Fruit fly (Drosophila melanogaster) whole organism, embryonic: ENCODE results near the gene Smu1.
A peak's percentile ranks its signal among the peaks of the same experiment; 100 is the strongest.

Source experiments
- ATbp ChIP-seq: fragments of 200-800 bp; sonication (Bioruptor generic); optimal IDR thresholded peaks from 2 replicates; lab custom pipeline; 2017; ENCODE audit warnings: missing biosample characterization, mild to moderate bottlenecking, missing genetic modification characterization, missing genetic modification reagents
- B-H1 ChIP-seq: fragments of 200-800 bp; sonication (Bioruptor generic); IDR thresholded peaks from 3 replicates; pipeline ENCODE4 v1.3.6; 2022; ENCODE audit warnings: missing biosample characterization, missing genetic modification characterization
- Blimp-1 ChIP-seq: fragments of 200-800 bp; sonication (Bioruptor generic); optimal IDR thresholded peaks from 3 replicates; lab custom pipeline; 2018; ENCODE audit warnings: missing biosample characterization, missing genetic modification characterization, mild to moderate bottlenecking, moderate library complexity, missing genetic modification reagents
- CG10979 ChIP-seq: fragments of 200-800 bp; sonication (Bioruptor generic); optimal IDR thresholded peaks from 2 replicates; lab custom pipeline; 2018; ENCODE audit warnings: missing biosample characterization, mild to moderate bottlenecking, missing genetic modification characterization, moderate library complexity
- CG11695 ChIP-seq: fragments of 200-800 bp; sonication (Bioruptor generic); IDR thresholded peaks from 3 replicates; pipeline ENCODE4 v1.3.6; 2022; ENCODE audit warnings: missing biosample characterization, missing genetic modification characterization
- CG12659 ChIP-seq: fragments of 200-800 bp; sonication (Bioruptor generic); optimal IDR thresholded peaks from 3 replicates; lab custom pipeline; 2017; ENCODE audit warnings: mild to moderate bottlenecking, missing biosample characterization, missing genetic modification reagents, missing genetic modification characterization
- CG12769 ChIP-seq: fragments of 200-800 bp; sonication (Bioruptor generic); optimal IDR thresholded peaks from 2 replicates; lab custom pipeline; 2019; ENCODE audit warnings: missing biosample characterization, mild to moderate bottlenecking, missing genetic modification characterization, moderate library complexity
- CG13424 ChIP-seq: fragments of 200-800 bp; sonication (Bioruptor generic); optimal IDR thresholded peaks from 2 replicates; lab custom pipeline; 2019; ENCODE audit warnings: missing biosample characterization, mild to moderate bottlenecking, missing genetic modification characterization, moderate library complexity
- CG1602 ChIP-seq: fragments of 200-800 bp; sonication (Bioruptor generic); optimal IDR thresholded peaks from 3 replicates; lab custom pipeline; 2016; ENCODE audit warnings: missing biosample characterization, missing genetic modification characterization
- CG17385 ChIP-seq: fragments of 200-800 bp; sonication (Bioruptor generic); optimal IDR thresholded peaks from 3 replicates; lab custom pipeline; 2018; ENCODE audit warnings: missing biosample characterization, mild to moderate bottlenecking, missing genetic modification characterization
- CG17829 ChIP-seq: fragments of 200-800 bp; optimal IDR thresholded peaks from 2 replicates; lab custom pipeline; 2019; ENCODE audit warnings: missing biosample characterization, mild to moderate bottlenecking, missing genetic modification characterization, moderate library complexity
- CG2678 ChIP-seq: fragments of 200-800 bp; sonication (Bioruptor generic); optimal IDR thresholded peaks from 3 replicates; lab custom pipeline; 2019; ENCODE audit warnings: missing biosample characterization, mild to moderate bottlenecking, missing genetic modification characterization, moderate library complexity
- CG3065 ChIP-seq: fragments of 200-800 bp; sonication (Bioruptor generic); optimal IDR thresholded peaks from 2 replicates; lab custom pipeline; 2016; ENCODE audit warnings: missing biosample characterization, missing genetic modification characterization
- CG3838 ChIP-seq: fragments of 200-800 bp; sonication (Bioruptor generic); optimal IDR thresholded peaks from 3 replicates; lab custom pipeline; 2016; ENCODE audit warnings: missing biosample characterization, missing genetic modification characterization
- CG4360 ChIP-seq: fragments of 200-800 bp; sonication (Bioruptor generic); IDR thresholded peaks from 2 replicates; pipeline ENCODE4 v1.3.6; 2022; ENCODE audit warnings: missing biosample characterization, missing genetic modification characterization
- CG6854 ChIP-seq: fragments of 200-800 bp; sonication (Bioruptor generic); optimal IDR thresholded peaks from 3 replicates; lab custom pipeline; 2017; ENCODE audit warnings: missing biosample characterization, mild to moderate bottlenecking, missing genetic modification characterization
- CG7963 ChIP-seq: fragments of 200-800 bp; sonication (Bioruptor generic); IDR thresholded peaks from 3 replicates; pipeline ENCODE4 v1.3.6; 2022; ENCODE audit warnings: missing biosample characterization, missing genetic modification characterization; ENCODE audit not compliant: partially characterized antibody
- CG8478 ChIP-seq: fragments of >200 bp; optimal IDR thresholded peaks from 2 replicates; lab custom pipeline; 2018
- CG8944 ChIP-seq: fragments of 200-800 bp; sonication (Bioruptor generic); optimal IDR thresholded peaks from 3 replicates; lab custom pipeline; 2016; ENCODE audit warnings: missing biosample characterization, missing genetic modification characterization
- D19A ChIP-seq: fragments of 200-800 bp; optimal IDR thresholded peaks from 3 replicates; lab custom pipeline; 2019; ENCODE audit warnings: missing biosample characterization, mild to moderate bottlenecking, missing genetic modification characterization, moderate library complexity
- E2f1 ChIP-seq: fragments of 200-800 bp; sonication (Bioruptor generic); IDR thresholded peaks from 2 replicates; pipeline ENCODE4 v1.3.6; 2022; ENCODE audit warnings: missing biosample characterization, missing genetic modification characterization
- Eip74EF ChIP-seq, 2 experiments: fragments of 200-800 bp in 1 of 2; fragments of >200 bp in 1 of 2; sonication (Bioruptor generic) in 1 of 2; optimal IDR thresholded peaks; 2 replicates each; lab custom pipeline; 2017 to 2019; ENCODE audit warnings: missing biosample characterization in 2 of 2, missing genetic modification characterization in 2 of 2, mild to moderate bottlenecking in 1 of 2, moderate library complexity in 1 of 2
- Elba2 ChIP-seq: fragments of 200-800 bp; sonication (Bioruptor generic); optimal IDR thresholded peaks from 3 replicates; lab custom pipeline; 2016; ENCODE audit warnings: missing biosample characterization, missing genetic modification characterization
- Fer1 ChIP-seq: fragments of 200-800 bp; sonication (Bioruptor generic); optimal IDR thresholded peaks from 2 replicates; lab custom pipeline; 2017; ENCODE audit warnings: missing biosample characterization, mild to moderate bottlenecking, missing genetic modification characterization
- GATAe ChIP-seq: fragments of 200-800 bp; sonication (Bioruptor generic); conservative IDR thresholded peaks from 2 replicates; pipeline ENCODE4 v1.3.6; 2022; ENCODE audit warnings: missing biosample characterization, missing genetic modification characterization
- H15 ChIP-seq: fragments of 200-800 bp; sonication (Bioruptor generic); IDR thresholded peaks from 3 replicates; pipeline ENCODE4 v1.3.6; 2022; ENCODE audit warnings: missing biosample characterization, missing genetic modification characterization
- Hr39 ChIP-seq: fragments of >200 bp; optimal IDR thresholded peaks from 2 replicates; lab custom pipeline; 2017
- Hr51 ChIP-seq, 2 experiments: fragments of 200-800 bp; sonication (Bioruptor generic); optimal IDR thresholded peaks; 2 replicates in 1 of 2; 3 replicates in 1 of 2; lab custom pipeline; 2016 to 2018; ENCODE audit warnings: missing biosample characterization in 2 of 2, missing genetic modification characterization in 2 of 2, mild to moderate bottlenecking in 1 of 2, moderate library complexity in 1 of 2
- Rx ChIP-seq: fragments of 200-800 bp; sonication (Bioruptor generic); IDR thresholded peaks from 2 replicates; pipeline ENCODE4 v1.3.6; 2022; ENCODE audit warnings: missing biosample characterization, missing genetic modification characterization
- Sox102F ChIP-seq: fragments of 200-800 bp; sonication (Bioruptor generic); optimal IDR thresholded peaks from 2 replicates; lab custom pipeline; 2018; ENCODE audit warnings: missing biosample characterization, mild to moderate bottlenecking, missing genetic modification characterization, moderate library complexity
- Taf1 ChIP-seq: fragments of 200-800 bp; sonication (Bioruptor generic); IDR thresholded peaks from 2 replicates; pipeline ENCODE4 v1.3.6; 2022; ENCODE audit warnings: missing biosample characterization, missing genetic modification characterization
- Xrp1 ChIP-seq: fragments of 200-800 bp; sonication (Bioruptor generic); IDR thresholded peaks from 2 replicates; pipeline ENCODE4 v1.3.6; 2022; ENCODE audit warnings: missing biosample characterization, missing genetic modification characterization
- YL-1 ChIP-seq: fragments of 200-800 bp; sonication (Bioruptor generic); optimal IDR thresholded peaks from 3 replicates; lab custom pipeline; 2017; ENCODE audit warnings: missing biosample characterization, mild to moderate bottlenecking, missing genetic modification characterization
- ash1 ChIP-seq: fragments of 200-800 bp; sonication (Bioruptor generic); optimal IDR thresholded peaks from 2 replicates; lab custom pipeline; 2018; ENCODE audit warnings: missing biosample characterization, mild to moderate bottlenecking, missing genetic modification characterization
- bowl ChIP-seq: fragments of 200-800 bp; sonication (Bioruptor generic); IDR thresholded peaks from 2 replicates; pipeline ENCODE4 v1.3.6; 2022; ENCODE audit warnings: missing biosample characterization, missing genetic modification characterization
- croc ChIP-seq: fragments of 200-800 bp; sonication (Bioruptor generic); conservative IDR thresholded peaks from 3 replicates; pipeline ENCODE4 v1.3.6; 2022; ENCODE audit warnings: missing biosample characterization, missing genetic modification characterization
- dysf ChIP-seq: fragments of 200-800 bp; sonication (Bioruptor generic); IDR thresholded peaks from 3 replicates; pipeline ENCODE4 v1.3.6; 2022; ENCODE audit warnings: missing biosample characterization, missing genetic modification characterization
- fru ChIP-seq: fragments of >200 bp; optimal IDR thresholded peaks from 2 replicates; lab custom pipeline; 2017
- gem ChIP-seq: fragments of 200-800 bp; sonication (Bioruptor generic); optimal IDR thresholded peaks from 2 replicates; lab custom pipeline; 2019; ENCODE audit warnings: missing biosample characterization, mild to moderate bottlenecking, missing genetic modification characterization, moderate library complexity
- grn ChIP-seq: fragments of 200-800 bp; sonication (Bioruptor generic); optimal IDR thresholded peaks from 3 replicates; lab custom pipeline; 2017; ENCODE audit warnings: missing biosample characterization, missing genetic modification characterization
- kah ChIP-seq: fragments of 200-800 bp; sonication (Bioruptor generic); optimal IDR thresholded peaks from 2 replicates; lab custom pipeline; 2018; ENCODE audit warnings: missing biosample characterization, mild to moderate bottlenecking, missing genetic modification characterization
- lmd ChIP-seq: fragments of 200-800 bp; sonication (Bioruptor generic); IDR thresholded peaks from 2 replicates; pipeline ENCODE4 v1.3.6; 2022; ENCODE audit warnings: missing biosample characterization, missing genetic modification characterization
- seq ChIP-seq: fragments of 200-800 bp; sonication (Bioruptor generic); IDR thresholded peaks from 2 replicates; pipeline ENCODE4 v1.3.6; 2022; ENCODE audit warnings: missing biosample characterization, missing genetic modification characterization
- slbo ChIP-seq: fragments of 200-800 bp; sonication (Bioruptor generic); IDR thresholded peaks from 2 replicates; pipeline ENCODE4 v1.3.6; 2022; ENCODE audit warnings: missing biosample characterization, missing genetic modification characterization
- sqz ChIP-seq: fragments of 200-800 bp; sonication (Bioruptor generic); optimal IDR thresholded peaks from 3 replicates; lab custom pipeline; 2018; ENCODE audit warnings: missing biosample characterization, mild to moderate bottlenecking, missing genetic modification characterization
- toy ChIP-seq: fragments of 200-800 bp; sonication (Bioruptor generic); IDR thresholded peaks from 2 replicates; pipeline ENCODE4 v1.3.6; 2022; ENCODE audit warnings: missing biosample characterization, missing genetic modification characterization
- trem ChIP-seq: fragments of 200-800 bp; optimal IDR thresholded peaks from 3 replicates; lab custom pipeline; 2019; ENCODE audit warnings: missing biosample characterization, mild to moderate bottlenecking, missing genetic modification characterization, moderate library complexity
- vvl ChIP-seq: fragments of 200-800 bp; sonication (Bioruptor generic); IDR thresholded peaks from 2 replicates; pipeline ENCODE4 v1.3.6; 2022; ENCODE audit warnings: missing biosample characterization, missing genetic modification characterization
- z ChIP-seq: fragments of 200-800 bp; sonication (Bioruptor generic); IDR thresholded peaks from 3 replicates; pipeline ENCODE4 v1.3.6; 2022; ENCODE audit warnings: missing biosample characterization, missing genetic modification characterization
- zfh1 ChIP-seq: fragments of 200-800 bp; sonication (Bioruptor generic); IDR thresholded peaks from 3 replicates; pipeline ENCODE4 v1.3.6; 2022; ENCODE audit warnings: missing biosample characterization, missing genetic modification characterization

Smu1 gene

dm6 chr3R:19014742-19015422, 33.8 kb upstream of the Smu1 start (continued):
- TF ChIP-seq YL-1 (no peak), CG3838 (GFP tag; lab: Kevin White, UChicago) (no peak), CG11695 (0 out of 3 replicates have a peak, but pooled peaks have one; percentile 35), fru (lab: Kevin White, UChicago) (no peak), CG10979 (tag; lab: Kevin White, UChicago) (peak; percentile 71), croc (peak; percentile 48; the same call in 1 of the 3 replicates), ATbp (peak; percentile 70), H15 (GFP tag; lab: Robert Waterston, UW) (peak; percentile 62; the same call in 2 of the 3 replicates), Blimp-1 (GFP tag; lab: Kevin White, UChicago) (peak; percentile 72), B-H1 (GFP tag; lab: Robert Waterston, UW) (0 out of 3 replicates have a peak, but pooled peaks have one; percentile 26), Fer1 (GFP tag; lab: Kevin White, UChicago) (no peak), grn (GFP tag; lab: Kevin White, UChicago) (no peak), Hr39 (lab: Kevin White, UChicago) (no peak), gem (tag; lab: Kevin White, UChicago) (peak; percentile 74), CG12659 (GFP tag; lab: Kevin White, UChicago) (peak; percentile 20), CG12769 (tag; lab: Kevin White, UChicago) (peak; percentile 53), Hr51 (GFP tag; optimal IDR thresholded peaks at IDR 0.05; lab: Kevin White, UChicago) (peak in 1 of 2 experiments; percentile 31), Eip74EF (GFP tag; optimal IDR thresholded peaks at IDR 0.05; lab: Kevin White, UChicago) (peak in 1 of 2 experiments; percentile 70), CG13424 (tag; lab: Kevin White, UChicago) (peak; percentile 50), ash1 (GFP tag; lab: Kevin White, UChicago) (no peak), seq (GFP tag; lab: Robert Waterston, UW) (no peak; the same call in 1 of the 2 replicates), Elba2 (no peak), zfh1 (peak; percentile 70), CG1602 (GFP tag; lab: Kevin White, UChicago) (peak; percentile 32), GATAe (no peak), toy (no peak), CG17829 (tag; lab: Kevin White, UChicago) (peak; percentile 53), vvl (GFP tag; lab: Robert Waterston, UW) (peak; percentile 64; the same call in 1 of the 2 replicates), z (GFP tag; lab: Robert Waterston, UW) (0 out of 3 replicates have a peak, but pooled peaks have one; percentile 30), Rx (GFP tag; lab: Robert Waterston, UW) (0 out of 2 replicates have a peak, but pooled peaks have one; percentile 2), CG7963 (no peak), lmd (peak; percentile 56), kah (GFP tag; lab: Kevin White, UChicago) (no peak), E2f1 (peak; percentile 60), Xrp1 (GFP tag; lab: Robert Waterston, UW) (peak; percentile 70; the same call in 1 of the 2 replicates), trem (tag; lab: Kevin White, UChicago) (peak; percentile 48), slbo (GFP tag; lab: Robert Waterston, UW) (peak; percentile 21; the same call in 1 of the 2 replicates), CG17385 (GFP tag; lab: Kevin White, UChicago) (peak; percentile 18), bowl (GFP tag; lab: Robert Waterston, UW) (no peak), CG8478 (lab: Kevin White, UChicago) (no peak), CG4360 (GFP tag; lab: Robert Waterston, UW) (peak; percentile 39; the same call in 1 of the 2 replicates), CG2678 (peak; percentile 57), Sox102F (GFP tag; lab: Kevin White, UChicago) (peak; percentile 78), Taf1 (GFP tag; lab: Robert Waterston, UW) (no peak), D19A (tag; lab: Kevin White, UChicago) (peak; percentile 52), dysf (GFP tag; lab: Robert Waterston, UW) (peak; percentile 45; the same call in 1 of the 3 replicates), CG3065 (GFP tag; lab: Kevin White, UChicago) (peak; percentile 17), sqz (peak; percentile 2), CG8944 (no peak), CG6854 (GFP tag; lab: Kevin White, UChicago) (no peak)
